Fruit fly (Drosophila melanogaster) whole organism, embryonic: Measurements from ENCODE around the gene dpr15.

Experiments used
- CG10431 ChIP-seq: fragments of 200-800 bp; sonication (Bioruptor generic); optimal IDR thresholded peaks from 3 replicates; lab custom pipeline; 2018; ENCODE audit warnings: missing biosample characterization, mild to moderate bottlenecking, missing genetic modification characterization
- CG10543 ChIP-seq: fragments of 200-800 bp; sonication (Bioruptor generic); optimal IDR thresholded peaks from 3 replicates; lab custom pipeline; 2017; ENCODE audit warnings: missing biosample characterization, mild to moderate bottlenecking, missing genetic modification characterization, moderate library complexity
- CG11504 ChIP-seq: fragments of 200-800 bp; sonication (Bioruptor generic); optimal IDR thresholded peaks from 3 replicates; lab custom pipeline; 2019; ENCODE audit warnings: missing biosample characterization, mild to moderate bottlenecking, missing genetic modification characterization, moderate library complexity
- CG14965 ChIP-seq: fragments of 200-800 bp; sonication (Bioruptor generic); optimal IDR thresholded peaks from 2 replicates; lab custom pipeline; 2016; ENCODE audit warnings: missing biosample characterization, missing genetic modification characterization, borderline replicate concordance
- CG16863 ChIP-seq: fragments of 200-800 bp; sonication (Bioruptor generic); optimal IDR thresholded peaks from 3 replicates; lab custom pipeline; 2016; ENCODE audit warnings: missing biosample characterization, missing genetic modification characterization
- CG17328 ChIP-seq: fragments of 200-800 bp; sonication (Bioruptor generic); IDR thresholded peaks from 2 replicates; pipeline ENCODE4 v1.3.6; 2022; ENCODE audit warnings: missing biosample characterization, missing genetic modification characterization
- CG17912 ChIP-seq: fragments of 200-800 bp; sonication (Bioruptor generic); optimal IDR thresholded peaks from 2 replicates; lab custom pipeline; 2018; ENCODE audit warnings: missing biosample characterization, mild to moderate bottlenecking, missing genetic modification characterization
- CG18011 ChIP-seq: fragments of 200-800 bp; sonication (Bioruptor generic); optimal IDR thresholded peaks from 2 replicates; lab custom pipeline; 2017; ENCODE audit warnings: missing biosample characterization, missing genetic modification characterization, mild to moderate bottlenecking, moderate library complexity, missing genotype
- CG18619 ChIP-seq: fragments of 200-800 bp; sonication (Bioruptor generic); optimal IDR thresholded peaks from 3 replicates; lab custom pipeline; 2017; ENCODE audit warnings: missing biosample characterization, mild to moderate bottlenecking, missing genetic modification characterization
- CG2199 ChIP-seq: fragments of 200-800 bp; sonication (Bioruptor generic); IDR thresholded peaks from 3 replicates; pipeline ENCODE4 v1.3.6; 2022; ENCODE audit warnings: missing biosample characterization, missing genetic modification characterization
- CG2875 ChIP-seq: fragments of 200-800 bp; sonication (Bioruptor generic); optimal IDR thresholded peaks from 2 replicates; lab custom pipeline; 2017; ENCODE audit warnings: missing biosample characterization, mild to moderate bottlenecking, missing genetic modification characterization, missing genetic modification reagents
- CG30431 ChIP-seq: fragments of 200-800 bp; sonication (Bioruptor generic); optimal IDR thresholded peaks from 2 replicates; lab custom pipeline; 2017; ENCODE audit warnings: missing biosample characterization, missing genetic modification characterization
- CG3065 ChIP-seq: fragments of 200-800 bp; sonication (Bioruptor generic); optimal IDR thresholded peaks from 2 replicates; lab custom pipeline; 2016; ENCODE audit warnings: missing biosample characterization, missing genetic modification characterization
- CG31441 ChIP-seq: fragments of 200-800 bp; sonication (Bioruptor generic); IDR thresholded peaks from 2 replicates; pipeline ENCODE4 v1.3.6; 2022; ENCODE audit warnings: missing biosample characterization, missing genetic modification characterization
- CG3838 ChIP-seq: fragments of 200-800 bp; sonication (Bioruptor generic); optimal IDR thresholded peaks from 3 replicates; lab custom pipeline; 2016; ENCODE audit warnings: missing biosample characterization, missing genetic modification characterization
- CG4282 ChIP-seq: fragments of 200-800 bp; sonication (Bioruptor generic); optimal IDR thresholded peaks from 2 replicates; lab custom pipeline; 2016; ENCODE audit warnings: missing biosample characterization, missing genetic modification characterization
- CG4328 ChIP-seq: fragments of 200-800 bp; sonication (Bioruptor generic); optimal IDR thresholded peaks from 3 replicates; lab custom pipeline; 2017; ENCODE audit warnings: missing biosample characterization, missing genetic modification reagents, missing genetic modification characterization
- CG4360 ChIP-seq: fragments of 200-800 bp; sonication (Bioruptor generic); IDR thresholded peaks from 2 replicates; pipeline ENCODE4 v1.3.6; 2022; ENCODE audit warnings: missing biosample characterization, missing genetic modification characterization
- CG4820 ChIP-seq: fragments of 200-800 bp; sonication (Bioruptor generic); optimal IDR thresholded peaks from 3 replicates; lab custom pipeline; 2016; ENCODE audit warnings: missing biosample characterization, missing genetic modification characterization
- CG5180 ChIP-seq: fragments of 200-800 bp; sonication (Bioruptor generic); optimal IDR thresholded peaks from 3 replicates; lab custom pipeline; 2017; ENCODE audit warnings: missing biosample characterization, missing genetic modification characterization, mild to moderate bottlenecking, moderate library complexity, missing genetic modification reagents
- CG7963 ChIP-seq: fragments of 200-800 bp; sonication (Bioruptor generic); IDR thresholded peaks from 3 replicates; pipeline ENCODE4 v1.3.6; 2022; ENCODE audit warnings: missing biosample characterization, missing genetic modification characterization; ENCODE audit not compliant: partially characterized antibody
- Dll ChIP-seq: fragments of 200-800 bp; sonication (Bioruptor generic); IDR thresholded peaks from 4 replicates; pipeline ENCODE4 v1.3.6; 2022; ENCODE audit warnings: missing biosample characterization, missing genetic modification characterization; ENCODE audit not compliant: partially characterized antibody
- Fer2 ChIP-seq: fragments of 200-800 bp; sonication (Bioruptor generic); optimal IDR thresholded peaks from 2 replicates; lab custom pipeline; 2018; ENCODE audit warnings: missing biosample characterization, mild to moderate bottlenecking, missing genetic modification characterization, moderate library complexity
- Gsc ChIP-seq: fragments of 200-800 bp; sonication (Bioruptor generic); IDR thresholded peaks from 2 replicates; pipeline ENCODE4 v1.3.6; 2022; ENCODE audit warnings: missing biosample characterization, missing genetic modification characterization
- Hand ChIP-seq: fragments of 200-800 bp; sonication (Bioruptor generic); optimal IDR thresholded peaks from 2 replicates; lab custom pipeline; 2017; ENCODE audit warnings: mild to moderate bottlenecking, missing biosample characterization, missing genetic modification reagents, missing genetic modification characterization
- HmgD ChIP-seq: fragments of 200-800 bp; sonication (Bioruptor generic); optimal IDR thresholded peaks from 3 replicates; lab custom pipeline; 2016; ENCODE audit warnings: missing biosample characterization, missing genetic modification characterization
- Hr3 ChIP-seq: fragments of 200-800 bp; sonication (Bioruptor generic); optimal IDR thresholded peaks from 3 replicates; lab custom pipeline; 2016; ENCODE audit warnings: missing biosample characterization, missing genetic modification characterization
- Nf-YB ChIP-seq: fragments of 200-800 bp; sonication (Bioruptor generic); optimal IDR thresholded peaks from 3 replicates; lab custom pipeline; 2019; ENCODE audit warnings: missing biosample characterization, mild to moderate bottlenecking, missing genetic modification characterization, moderate library complexity
- Ptx1 ChIP-seq: fragments of 200-800 bp; sonication (Bioruptor generic); IDR thresholded peaks from 2 replicates; pipeline ENCODE4 v1.3.6; 2022; ENCODE audit warnings: missing biosample characterization, missing genetic modification characterization
- TFAM ChIP-seq: fragments of 200-800 bp; sonication (Bioruptor generic); optimal IDR thresholded peaks from 2 replicates; lab custom pipeline; 2017; ENCODE audit warnings: missing biosample characterization, missing genetic modification characterization, inconsistent platforms
- ara ChIP-seq: fragments of 200-800 bp; sonication (Bioruptor generic); IDR thresholded peaks from 2 replicates; pipeline ENCODE4 v1.3.6; 2022; ENCODE audit warnings: missing biosample characterization, missing genetic modification characterization
- bcd ChIP-seq: fragments of 200-800 bp; sonication (Bioruptor generic); optimal IDR thresholded peaks from 2 replicates; lab custom pipeline; 2017; ENCODE audit warnings: missing biosample characterization, mild to moderate bottlenecking, missing genetic modification characterization
- btn ChIP-seq: fragments of 200-800 bp; sonication (Bioruptor generic); optimal IDR thresholded peaks from 2 replicates; lab custom pipeline; 2016; ENCODE audit warnings: missing biosample characterization, missing genetic modification characterization
- chn ChIP-seq: fragments of 200-800 bp; sonication (Bioruptor generic); optimal IDR thresholded peaks from 2 replicates; lab custom pipeline; 2016; ENCODE audit warnings: missing biosample characterization, missing genetic modification characterization
- gce ChIP-seq: fragments of 200-800 bp; sonication (Bioruptor generic); IDR thresholded peaks from 3 replicates; pipeline ENCODE4 v1.3.6; 2022; ENCODE audit warnings: missing biosample characterization, missing genetic modification characterization
- hb ChIP-seq: fragments of 200-800 bp; sonication (Bioruptor generic); IDR thresholded peaks from 3 replicates; pipeline ENCODE4 v1.3.6; 2022; ENCODE audit warnings: missing biosample characterization, missing genetic modification characterization; ENCODE audit not compliant: partially characterized antibody
- jigr1 ChIP-seq: fragments of 200-800 bp; sonication (Bioruptor generic); IDR thresholded peaks from 3 replicates; pipeline ENCODE4 v1.3.6; 2022; ENCODE audit warnings: missing biosample characterization, missing genetic modification characterization
- kay ChIP-seq: fragments of 200-800 bp; sonication (Bioruptor generic); optimal IDR thresholded peaks from 2 replicates; lab custom pipeline; 2016; ENCODE audit warnings: missing biosample characterization, missing genetic modification characterization
- klu ChIP-seq: fragments of 200-800 bp; sonication (Bioruptor generic); IDR thresholded peaks from 2 replicates; pipeline ENCODE4 v1.3.6; 2022; ENCODE audit warnings: missing biosample characterization, missing genetic modification characterization
- p53 ChIP-seq: fragments of 200-800 bp; sonication (Bioruptor generic); optimal IDR thresholded peaks from 2 replicates; lab custom pipeline; 2016; ENCODE audit warnings: missing biosample characterization, missing genetic modification characterization
- pros ChIP-seq: fragments of 200-800 bp; sonication (Bioruptor generic); optimal IDR thresholded peaks from 3 replicates; lab custom pipeline; 2019; ENCODE audit warnings: missing biosample characterization, mild to moderate bottlenecking, missing genetic modification characterization, moderate library complexity
- run ChIP-seq: fragments of 200-800 bp; sonication (Bioruptor generic); optimal IDR thresholded peaks from 3 replicates; lab custom pipeline; 2018; ENCODE audit warnings: missing biosample characterization, mild to moderate bottlenecking, missing genetic modification characterization
- salm ChIP-seq: fragments of 200-800 bp; sonication (Bioruptor generic); optimal IDR thresholded peaks from 2 replicates; lab custom pipeline; 2018; ENCODE audit warnings: missing biosample characterization, mild to moderate bottlenecking, missing genetic modification characterization
- scrt ChIP-seq: fragments of 200-800 bp; sonication (Bioruptor generic); optimal IDR thresholded peaks from 2 replicates; lab custom pipeline; 2018; ENCODE audit warnings: missing biosample characterization, mild to moderate bottlenecking, missing genetic modification characterization, moderate library complexity
- sd ChIP-seq: fragments of 200-800 bp; sonication (Bioruptor generic); optimal IDR thresholded peaks from 3 replicates; lab custom pipeline; 2018; ENCODE audit warnings: missing biosample characterization, mild to moderate bottlenecking, missing genetic modification characterization, moderate library complexity
- sima ChIP-seq: fragments of 200-800 bp; sonication (Bioruptor generic); optimal IDR thresholded peaks from 2 replicates; lab custom pipeline; 2016; ENCODE audit warnings: missing biosample characterization, missing genetic modification characterization
- trh ChIP-seq: fragments of 200-800 bp; sonication (Bioruptor generic); optimal IDR thresholded peaks from 2 replicates; lab custom pipeline; 2016; ENCODE audit warnings: missing biosample characterization, missing genetic modification characterization
- unc-4 ChIP-seq: fragments of 200-800 bp; sonication (Bioruptor generic); IDR thresholded peaks from 2 replicates; pipeline ENCODE4 v1.3.6; 2022; ENCODE audit warnings: missing biosample characterization, missing genetic modification characterization; ENCODE audit not compliant: partially characterized antibody
- zen ChIP-seq: fragments of 200-800 bp; sonication (Bioruptor generic); optimal IDR thresholded peaks from 3 replicates; lab custom pipeline; 2018; ENCODE audit warnings: missing biosample characterization, mild to moderate bottlenecking, missing genetic modification characterization, moderate library complexity

dpr15 gene

dm6 chr3R:12194911-12195310 lies 36.5 kb upstream of the dpr15 start, which contains the start of the genes eIF3d2 and CG43450:
Gene eIF3d2, minus strand, starts transcription at chr3R:12195011.
Gene CG43450, plus strand, starts transcription at chr3R:12195294.
- TF ChIP-seq TFAM (no peak), btn (no peak), Hand (no peak), CG7963 (GFP tag; lab: Robert Waterston, UW) (no peak), Dll (no peak), CG4282 (no peak), trh (GFP tag; lab: Kevin White, UChicago) (no peak), CG3838 (GFP tag; lab: Kevin White, UChicago) (no peak), CG3065 (GFP tag; lab: Kevin White, UChicago) (no peak), CG14965 (no peak), Fer2 (no peak), Hr3 (GFP tag; lab: Kevin White, UChicago) (no peak), hb (GFP tag; lab: Robert Waterston, UW) (no peak), CG17912 (GFP tag; lab: Kevin White, UChicago) (no peak), CG2875 (GFP tag; lab: Kevin White, UChicago) (no peak), unc-4 (GFP tag; lab: Robert Waterston, UW) (no peak), CG5180 (GFP tag; lab: Kevin White, UChicago) (no peak), Nf-YB (GFP tag; lab: Kevin White, UChicago) (no peak), klu (GFP tag; lab: Robert Waterston, UW) (no peak)

- TF ChIP-seq bcd (GFP tag; lab: Kevin White, UChicago) (no peak), CG18011 (no peak), sima (no peak), CG16863 (GFP tag; lab: Kevin White, UChicago) (no peak), salm (no peak), CG4328 (GFP tag; lab: Kevin White, UChicago) (no peak), chn (no peak), trh (GFP tag; lab: Kevin White, UChicago) (no peak), Gsc (GFP tag; lab: Robert Waterston, UW) (no peak), CG4820 (GFP tag; lab: Kevin White, UChicago) (no peak)
Observed at dm6 chr3R:12185615-12186014, 27.2 kb upstream of the dpr15 start.

dm6 chr3R:12168348-12168747 lies 10.0 kb upstream of the dpr15 start:
- TF ChIP-seq ara (no peak), zen (tag; lab: Kevin White, UChicago) (peak; percentile 5), CG10543 (GFP tag; lab: Kevin White, UChicago) (no peak), CG11504 (no peak), CG7963 (GFP tag; lab: Robert Waterston, UW) (no peak), CG4360 (GFP tag; lab: Robert Waterston, UW) (no peak), HmgD (GFP tag; lab: Kevin White, UChicago) (no peak), p53 (GFP tag; lab: Kevin White, UChicago) (no peak), Ptx1 (0 out of 2 replicates have a peak, but pooled peaks have one; percentile 10), btn (no peak), run (tag; lab: Kevin White, UChicago) (no peak)
- TF ChIP-seq, all 482 proteins: peak for 2

- TF ChIP-seq kay (GFP tag; lab: Kevin White, UChicago) = no peak
- no peak for TF ChIP-seq CG2199
- no peak for TF ChIP-seq CG17328 (GFP tag; lab: Robert Waterston, UW)
- no peak for TF ChIP-seq CG4820 (GFP tag; lab: Kevin White, UChicago)
- no peak for TF ChIP-seq sd (tag; lab: Kevin White, UChicago)
- no peak for TF ChIP-seq scrt (GFP tag; lab: Kevin White, UChicago)
- TF ChIP-seq CG30431 (GFP tag; lab: Kevin White, UChicago) = no peak
- TF ChIP-seq gce (GFP tag; lab: Robert Waterston, UW) = no peak
- TF ChIP-seq pros (GFP tag; lab: Kevin White, UChicago) = no peak
- no peak for TF ChIP-seq CG10431 (GFP tag; lab: Kevin White, UChicago)
- no peak for TF ChIP-seq CG31441
- no peak for TF ChIP-seq jigr1 (GFP tag; lab: Robert Waterston, UW)
- TF ChIP-seq CG18619 = no peak
Observed at dm6 chr3R:12166086-12166485, 7.7 kb upstream of the dpr15 start, which contains the start of gene Cpn. Gene Cpn, minus strand, starts transcription at chr3R:12166186.
